Fruit fly (Drosophila melanogaster) whole organism, embryonic: ENCODE data around the gene CG3117.

Source experiments
- Abd-B ChIP-seq: fragments of 200-800 bp; sonication (Bioruptor generic); optimal IDR thresholded peaks from 2 replicates; lab custom pipeline; 2018; ENCODE audit warnings: missing biosample characterization, mild to moderate bottlenecking, missing genetic modification characterization, moderate library complexity
- Aef1 ChIP-seq: fragments of 200-800 bp; sonication (Bioruptor generic); IDR thresholded peaks from 3 replicates; pipeline ENCODE4 v1.3.6; 2022; ENCODE audit warnings: missing biosample characterization, missing genetic modification characterization
- BEAF-32 ChIP-seq: fragments of 200-800 bp; sonication (Bioruptor generic); optimal IDR thresholded peaks from 3 replicates; lab custom pipeline; 2017; ENCODE audit warnings: missing biosample characterization, missing genetic modification characterization, mild to moderate bottlenecking, moderate library complexity, missing genetic modification reagents
- CG10431 ChIP-seq: fragments of 200-800 bp; sonication (Bioruptor generic); optimal IDR thresholded peaks from 3 replicates; lab custom pipeline; 2018; ENCODE audit warnings: missing biosample characterization, mild to moderate bottlenecking, missing genetic modification characterization
- CG10654 ChIP-seq: fragments of 200-800 bp; sonication (Bioruptor generic); optimal IDR thresholded peaks from 2 replicates; lab custom pipeline; 2016; ENCODE audit warnings: missing biosample characterization, missing genetic modification characterization
- CG11695 ChIP-seq: fragments of 200-800 bp; sonication (Bioruptor generic); IDR thresholded peaks from 3 replicates; pipeline ENCODE4 v1.3.6; 2022; ENCODE audit warnings: missing biosample characterization, missing genetic modification characterization
- CG12236 ChIP-seq: fragments of 200-800 bp; sonication (Bioruptor generic); optimal IDR thresholded peaks from 2 replicates; lab custom pipeline; 2016; ENCODE audit warnings: missing biosample characterization, missing genetic modification characterization
- CG12299 ChIP-seq: fragments of 200-800 bp; sonication (Bioruptor generic); optimal IDR thresholded peaks from 2 replicates; lab custom pipeline; 2018; ENCODE audit warnings: missing biosample characterization, mild to moderate bottlenecking, missing genetic modification characterization
- CG16863 ChIP-seq: fragments of 200-800 bp; sonication (Bioruptor generic); optimal IDR thresholded peaks from 3 replicates; lab custom pipeline; 2016; ENCODE audit warnings: missing biosample characterization, missing genetic modification characterization
- CG17186 ChIP-seq: fragments of 200-800 bp; sonication (Bioruptor generic); optimal IDR thresholded peaks from 3 replicates; lab custom pipeline; 2017; ENCODE audit warnings: missing biosample characterization, missing genetic modification reagents, missing genetic modification characterization
- CG17568 ChIP-seq: fragments of 200-800 bp; sonication (Bioruptor generic); optimal IDR thresholded peaks from 2 replicates; lab custom pipeline; 2018; ENCODE audit warnings: missing biosample characterization, mild to moderate bottlenecking, missing genetic modification characterization, moderate library complexity
- CG17612 ChIP-seq: fragments of 200-800 bp; sonication (Bioruptor generic); IDR thresholded peaks from 2 replicates; pipeline ENCODE4 v1.3.6; 2022; ENCODE audit warnings: missing biosample characterization, missing genetic modification characterization
- CG2678 ChIP-seq: fragments of 200-800 bp; sonication (Bioruptor generic); optimal IDR thresholded peaks from 3 replicates; lab custom pipeline; 2019; ENCODE audit warnings: missing biosample characterization, mild to moderate bottlenecking, missing genetic modification characterization, moderate library complexity
- CG3281 ChIP-seq: fragments of 200-800 bp; sonication (Bioruptor generic); optimal IDR thresholded peaks from 3 replicates; lab custom pipeline; 2017; ENCODE audit warnings: missing biosample characterization, mild to moderate bottlenecking, missing genetic modification characterization
- CG6791 ChIP-seq: fragments of 200-800 bp; sonication (Bioruptor generic); IDR thresholded peaks from 3 replicates; pipeline ENCODE4 v1.3.6; 2022; ENCODE audit warnings: missing biosample characterization, missing genetic modification characterization; ENCODE audit not compliant: partially characterized antibody
- CHES-1-like ChIP-seq: fragments of 200-800 bp; sonication (Bioruptor generic); optimal IDR thresholded peaks from 2 replicates; lab custom pipeline; 2016; ENCODE audit warnings: missing biosample characterization, missing genetic modification characterization
- D19A ChIP-seq: fragments of 200-800 bp; optimal IDR thresholded peaks from 3 replicates; lab custom pipeline; 2019; ENCODE audit warnings: missing biosample characterization, mild to moderate bottlenecking, missing genetic modification characterization, moderate library complexity
- Elba2 ChIP-seq: fragments of 200-800 bp; sonication (Bioruptor generic); optimal IDR thresholded peaks from 3 replicates; lab custom pipeline; 2016; ENCODE audit warnings: missing biosample characterization, missing genetic modification characterization
- Hr51 ChIP-seq, 2 experiments: fragments of 200-800 bp; sonication (Bioruptor generic); optimal IDR thresholded peaks; 2 replicates in 1 of 2; 3 replicates in 1 of 2; lab custom pipeline; 2016 to 2018; ENCODE audit warnings: missing biosample characterization in 2 of 2, missing genetic modification characterization in 2 of 2, mild to moderate bottlenecking in 1 of 2, moderate library complexity in 1 of 2
- Lim3 ChIP-seq: fragments of 200-800 bp; sonication (Bioruptor generic); IDR thresholded peaks from 2 replicates; pipeline ENCODE4 v1.3.6; 2022; ENCODE audit warnings: missing biosample characterization, missing genetic modification characterization
- Meics ChIP-seq: fragments of 200-800 bp; sonication (Bioruptor generic); optimal IDR thresholded peaks from 2 replicates; lab custom pipeline; 2017; ENCODE audit warnings: missing biosample characterization, mild to moderate bottlenecking, missing genetic modification characterization
- NFAT ChIP-seq: fragments of 200-800 bp; sonication (Bioruptor generic); IDR thresholded peaks from 2 replicates; pipeline ENCODE4 v1.3.6; 2022; ENCODE audit warnings: missing biosample characterization, missing genetic modification characterization
- Neu2 ChIP-seq: fragments of 200-800 bp; sonication (Bioruptor generic); optimal IDR thresholded peaks from 3 replicates; lab custom pipeline; 2016; ENCODE audit warnings: missing biosample characterization, missing genetic modification characterization, borderline replicate concordance
- Poxn ChIP-seq: fragments of 200-800 bp; sonication (Bioruptor generic); IDR thresholded peaks from 2 replicates; pipeline ENCODE4 v1.3.6; 2022; ENCODE audit warnings: missing biosample characterization, missing genetic modification characterization
- amos ChIP-seq: fragments of 200-800 bp; sonication (Bioruptor generic); IDR thresholded peaks from 2 replicates; pipeline ENCODE4 v1.3.6; 2022; ENCODE audit warnings: missing biosample characterization, missing genetic modification characterization; ENCODE audit not compliant: partially characterized antibody
- ara ChIP-seq: fragments of 200-800 bp; sonication (Bioruptor generic); IDR thresholded peaks from 2 replicates; pipeline ENCODE4 v1.3.6; 2022; ENCODE audit warnings: missing biosample characterization, missing genetic modification characterization
- bsh ChIP-seq, 2 experiments: fragments of 200-800 bp; sonication (Bioruptor generic); optimal IDR thresholded peaks; 2 replicates each; lab custom pipeline; 2017 to 2018; ENCODE audit warnings: mild to moderate bottlenecking in 2 of 2, missing biosample characterization in 2 of 2, missing genetic modification characterization in 2 of 2, moderate library complexity in 1 of 2
- cwo ChIP-seq: fragments of 200-800 bp; sonication (Bioruptor generic); optimal IDR thresholded peaks from 3 replicates; lab custom pipeline; 2017; ENCODE audit warnings: missing biosample characterization, missing genetic modification characterization, mild to moderate bottlenecking, moderate library complexity, missing genetic modification reagents
- fd96Cb ChIP-seq: fragments of 200-800 bp; sonication (Bioruptor generic); optimal IDR thresholded peaks from 2 replicates; lab custom pipeline; 2018; ENCODE audit warnings: missing biosample characterization, mild to moderate bottlenecking, missing genetic modification characterization, moderate library complexity
- hkb ChIP-seq, 2 experiments: fragments of 200-800 bp in 1 of 2; fragments of >200 bp in 1 of 2; sonication (Bioruptor generic) in 1 of 2; IDR thresholded peaks in 1 of 2; optimal IDR thresholded peaks in 1 of 2; 2 replicates each; pipeline versions ENCODE4 v1.3.6 to Lab custom; 2017 to 2022; ENCODE audit warnings: missing biosample characterization in 1 of 2, missing genetic modification characterization in 1 of 2
- insv ChIP-seq, 2 experiments: fragments of 200-800 bp; sonication (Bioruptor generic); optimal IDR thresholded peaks; 3 replicates each; lab custom pipeline; 2016 to 2018; ENCODE audit warnings: missing biosample characterization in 2 of 2, missing genetic modification characterization in 2 of 2
- kay ChIP-seq: fragments of 200-800 bp; sonication (Bioruptor generic); optimal IDR thresholded peaks from 2 replicates; lab custom pipeline; 2016; ENCODE audit warnings: missing biosample characterization, missing genetic modification characterization
- knrl ChIP-seq: fragments of 200-800 bp; sonication (Bioruptor generic); IDR thresholded peaks from 3 replicates; pipeline ENCODE4 v1.3.6; 2022; ENCODE audit warnings: missing biosample characterization, missing genetic modification characterization; ENCODE audit not compliant: partially characterized antibody
- lbe ChIP-seq: fragments of 200-800 bp; sonication (Bioruptor generic); optimal IDR thresholded peaks from 2 replicates; lab custom pipeline; 2016; ENCODE audit warnings: missing biosample characterization, mild to moderate bottlenecking, missing genetic modification characterization
- lola ChIP-seq, 3 experiments: fragments of >200 bp in 2 of 3; fragments of 200-800 bp in 1 of 3; sonication (Bioruptor generic) in 1 of 3; optimal IDR thresholded peaks; 2 replicates each; lab custom pipeline; 2017 to 2019; ENCODE audit warnings: missing biosample characterization in 3 of 3, missing genetic modification characterization in 3 of 3, mild to moderate bottlenecking in 1 of 3, moderate library complexity in 1 of 3
- maf-S ChIP-seq: fragments of 200-800 bp; sonication (Bioruptor generic); optimal IDR thresholded peaks from 2 replicates; lab custom pipeline; 2016; ENCODE audit warnings: missing biosample characterization, missing genetic modification characterization
- otp ChIP-seq: fragments of 200-800 bp; sonication (Bioruptor generic); IDR thresholded peaks from 3 replicates; pipeline ENCODE4, ENCODE4 v1.3.6; 2022; ENCODE audit warnings: missing biosample characterization, missing genetic modification characterization
- pb ChIP-seq: fragments of 200-800 bp; sonication (Bioruptor generic); optimal IDR thresholded peaks from 3 replicates; lab custom pipeline; 2016; ENCODE audit warnings: missing biosample characterization, missing genetic modification characterization
- peb ChIP-seq: fragments of 200-800 bp; sonication (Bioruptor generic); IDR thresholded peaks from 2 replicates; pipeline ENCODE4 v1.3.6; 2022; ENCODE audit warnings: missing biosample characterization, missing genetic modification characterization
- sc ChIP-seq, 3 experiments: fragments of >200 bp in 2 of 3; fragments of 200-800 bp in 1 of 3; sonication (Bioruptor generic) in 1 of 3; optimal IDR thresholded peaks; 2 replicates in 2 of 3; 3 replicates in 1 of 3; lab custom pipeline; 2017; ENCODE audit warnings: mild to moderate bottlenecking in 1 of 3, missing biosample characterization in 1 of 3, missing genetic modification characterization in 1 of 3, missing genetic modification reagents in 1 of 3
- sens-2 ChIP-seq: fragments of 200-800 bp; sonication (Bioruptor generic); IDR thresholded peaks from 2 replicates; pipeline ENCODE4 v1.3.6; 2022; ENCODE audit warnings: missing biosample characterization, missing genetic modification characterization
- sima ChIP-seq: fragments of 200-800 bp; sonication (Bioruptor generic); optimal IDR thresholded peaks from 2 replicates; lab custom pipeline; 2016; ENCODE audit warnings: missing biosample characterization, missing genetic modification characterization
- slou ChIP-seq: fragments of 200-800 bp; sonication (Bioruptor generic); optimal IDR thresholded peaks from 3 replicates; lab custom pipeline; 2016; ENCODE audit warnings: missing biosample characterization, missing genetic modification characterization
- sna ChIP-seq: fragments of 200-800 bp; sonication (Bioruptor generic); IDR thresholded peaks from 2 replicates; pipeline ENCODE4 v1.3.6; 2022; ENCODE audit warnings: missing biosample characterization, missing genetic modification characterization; ENCODE audit not compliant: partially characterized antibody
- tgo ChIP-seq: fragments of 200-800 bp; sonication (Bioruptor generic); IDR thresholded peaks from 3 replicates; pipeline ENCODE4 v1.3.6; 2022; ENCODE audit warnings: missing biosample characterization, missing genetic modification characterization
- tll ChIP-seq, 2 experiments: fragments of 200-800 bp in 1 of 2; fragments of >200 bp in 1 of 2; sonication (Bioruptor generic) in 1 of 2; optimal IDR thresholded peaks; 2 replicates each; lab custom pipeline; 2017 to 2019; ENCODE audit warnings: missing biosample characterization in 2 of 2, missing genetic modification characterization in 2 of 2, mild to moderate bottlenecking in 1 of 2, moderate library complexity in 1 of 2

CG3117 gene

DNA sequence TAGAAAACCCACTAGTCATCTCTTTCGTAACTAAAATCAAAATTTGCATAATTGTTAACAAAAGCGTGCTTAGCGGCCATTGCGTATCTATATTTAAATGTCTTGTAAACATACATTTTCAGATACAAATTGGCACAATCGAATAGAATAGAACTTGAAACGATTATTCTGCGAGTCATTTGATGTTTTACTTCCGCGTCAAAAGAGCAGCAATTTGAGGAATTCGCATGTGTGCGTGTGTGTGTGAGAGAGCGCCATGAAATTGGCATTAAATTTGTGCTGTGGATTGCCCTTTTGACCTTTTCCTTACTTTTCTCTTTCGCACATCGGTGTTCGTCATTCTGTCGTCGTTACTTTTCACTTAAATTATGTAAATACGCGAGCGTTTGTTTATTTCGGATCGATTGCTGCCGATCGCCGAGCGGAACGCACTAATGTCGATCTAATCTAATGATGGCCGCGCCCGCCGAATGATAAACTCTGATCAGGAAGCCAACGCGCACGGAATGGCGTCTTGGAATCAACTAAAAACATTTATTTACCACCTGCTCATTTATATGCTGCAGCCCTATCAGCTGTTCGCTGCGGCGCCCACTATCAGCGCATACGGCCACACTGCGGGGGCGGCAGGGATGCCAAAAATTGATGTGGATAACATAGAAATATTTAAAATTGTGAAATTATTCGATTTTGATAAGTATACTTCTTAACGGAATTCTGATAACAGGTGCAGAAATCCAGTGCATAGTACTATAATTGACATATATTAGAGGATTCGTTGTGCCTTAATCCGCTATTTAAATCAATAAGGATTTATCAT is 37.9 kb upstream of the CG3117 start (continued):
- TF ChIP-seq amos (peak; percentile 56; the same call in 1 of the 2 replicates), CG3281 (GFP tag; lab: Kevin White, UChicago) (peak; percentile 55), CG17612 (GFP tag; lab: Robert Waterston, UW) (no peak), hkb (optimal IDR thresholded peaks at IDR 0.05; lab: Kevin White, UChicago) (no peak), hkb (GFP tag; IDR thresholded peaks at IDR 0.05; lab: Robert Waterston, UW) (peak; percentile 30), lola (GFP tag; optimal IDR thresholded peaks at IDR 0.05; lab: Kevin White, UChicago) (peak in 1 of 3 experiments; percentile 47), CG6791 (GFP tag; lab: Robert Waterston, UW) (peak; percentile 75), Aef1 (GFP tag; lab: Robert Waterston, UW) (0 out of 3 replicates have a peak, but pooled peaks have one; percentile 19), NFAT (GFP tag; lab: Robert Waterston, UW) (peak; percentile 73), CHES-1-like (GFP tag; lab: Kevin White, UChicago) (peak; percentile 78), sima (no peak), slou (no peak), CG17568 (GFP tag; lab: Kevin White, UChicago) (no peak), CG16863 (GFP tag; lab: Kevin White, UChicago) (no peak), pb (GFP tag; lab: Kevin White, UChicago) (peak; percentile 5), lbe (GFP tag; lab: Kevin White, UChicago) (no peak), Elba2 (GFP tag; lab: Kevin White, UChicago) (no peak), tll (GFP tag; optimal IDR thresholded peaks at IDR 0.05; lab: Kevin White, UChicago) (peak in 1 of 2 experiments; percentile 87), tgo (GFP tag; lab: Robert Waterston, UW) (peak; percentile 28; the same call in 2 of the 3 replicates), BEAF-32 (GFP tag; lab: Kevin White, UChicago) (no peak), fd96Cb (tag; lab: Kevin White, UChicago) (no peak), CG12299 (tag; lab: Kevin White, UChicago) (no peak), maf-S (GFP tag; lab: Kevin White, UChicago) (no peak), Abd-B (GFP tag; lab: Kevin White, UChicago) (peak; percentile 5), CG10431 (no peak), knrl (GFP tag; lab: Robert Waterston, UW) (no peak), Neu2 (GFP tag; lab: Kevin White, UChicago) (no peak), kay (GFP tag; lab: Kevin White, UChicago) (no peak), sna (0 out of 2 replicates have a peak, but pooled peaks have one; percentile 34), ara (GFP tag; lab: Robert Waterston, UW) (peak; percentile 39; the same call in 1 of the 2 replicates), cwo (GFP tag; lab: Kevin White, UChicago) (no peak), CG17186 (GFP tag; lab: Kevin White, UChicago) (peak; percentile 84), peb (GFP tag; lab: Robert Waterston, UW) (no peak), sc (optimal IDR thresholded peaks at IDR 0.05; lab: Kevin White, UChicago) (no peak), sc (GFP tag; optimal IDR thresholded peaks at IDR 0.05; lab: Kevin White, UChicago) (peak; percentile 2), CG10654 (no peak), Meics (GFP tag; lab: Kevin White, UChicago) (peak; percentile 53), Poxn (GFP tag; lab: Robert Waterston, UW) (no peak), CG11695 (GFP tag; lab: Robert Waterston, UW) (no peak), CG2678 (tag; lab: Kevin White, UChicago) (peak; percentile 44), D19A (tag; lab: Kevin White, UChicago) (peak; percentile 20), insv (GFP tag; optimal IDR thresholded peaks at IDR 0.05; lab: Kevin White, UChicago) (peak in 1 of 2 experiments; percentile 44), bsh (GFP tag; optimal IDR thresholded peaks at IDR 0.05; lab: Kevin White, UChicago) (peak in 1 of 2 experiments; percentile 7), CG12236 (no peak), otp (GFP tag; lab: Robert Waterston, UW) (peak; percentile 61; the same call in 1 of the 3 replicates), Lim3 (GFP tag; lab: Robert Waterston, UW) (no peak), Hr51 (GFP tag; optimal IDR thresholded peaks at IDR 0.05; lab: Kevin White, UChicago) (no peak), sens-2 (GFP tag; lab: Robert Waterston, UW) (no peak)
